Fruit fly (Drosophila melanogaster) whole organism, embryonic: ENCODE measurements around the gene Hap40.

ENCODE experiments used
- Aef1 ChIP-seq: fragments of 200-800 bp; sonication (Bioruptor generic); IDR thresholded peaks from 3 replicates; pipeline ENCODE4 v1.3.6; 2022; ENCODE audit warnings: missing biosample characterization, missing genetic modification characterization
- Atf6 ChIP-seq: fragments of 200-800 bp; sonication (Bioruptor generic); IDR thresholded peaks from 2 replicates; pipeline ENCODE4 v1.3.6; 2022; ENCODE audit warnings: missing biosample characterization, missing genetic modification characterization
- B-H1 ChIP-seq: fragments of 200-800 bp; sonication (Bioruptor generic); IDR thresholded peaks from 3 replicates; pipeline ENCODE4 v1.3.6; 2022; ENCODE audit warnings: missing biosample characterization, missing genetic modification characterization
- B-H2 ChIP-seq: fragments of 200-800 bp; sonication (Bioruptor generic); optimal IDR thresholded peaks from 2 replicates; lab custom pipeline; 2018; ENCODE audit warnings: missing biosample characterization, mild to moderate bottlenecking, missing genetic modification characterization
- CG10147 ChIP-seq: fragments of 200-800 bp; sonication (Bioruptor generic); optimal IDR thresholded peaks from 2 replicates; lab custom pipeline; 2019; ENCODE audit warnings: missing biosample characterization, mild to moderate bottlenecking, missing genetic modification characterization, moderate library complexity
- CG10654 ChIP-seq: fragments of 200-800 bp; sonication (Bioruptor generic); optimal IDR thresholded peaks from 2 replicates; lab custom pipeline; 2016; ENCODE audit warnings: missing biosample characterization, missing genetic modification characterization
- CG12219 ChIP-seq: fragments of 200-800 bp; sonication (Bioruptor generic); optimal IDR thresholded peaks from 3 replicates; lab custom pipeline; 2018; ENCODE audit warnings: missing biosample characterization, mild to moderate bottlenecking, missing genetic modification characterization
- CG1233 ChIP-seq: fragments of 200-800 bp; sonication (Bioruptor generic); optimal IDR thresholded peaks from 4 replicates; lab custom pipeline; 2018; ENCODE audit warnings: missing biosample characterization, mild to moderate bottlenecking, missing genetic modification characterization
- CG12942 ChIP-seq: fragments of 200-800 bp; sonication (Bioruptor generic); optimal IDR thresholded peaks from 3 replicates; lab custom pipeline; 2016; ENCODE audit warnings: missing biosample characterization, missing genetic modification characterization
- CG13296 ChIP-seq: fragments of 200-800 bp; sonication (Bioruptor generic); optimal IDR thresholded peaks from 3 replicates; lab custom pipeline; 2018; ENCODE audit warnings: missing biosample characterization, mild to moderate bottlenecking, missing genetic modification characterization
- CG14710 ChIP-seq: fragments of 200-800 bp; sonication (Bioruptor generic); optimal IDR thresholded peaks from 3 replicates; lab custom pipeline; 2019; ENCODE audit warnings: missing biosample characterization, mild to moderate bottlenecking, missing genetic modification characterization, moderate library complexity
- CG1529 ChIP-seq: fragments of 200-800 bp; sonication (Bioruptor generic); optimal IDR thresholded peaks from 3 replicates; lab custom pipeline; 2018; ENCODE audit warnings: missing biosample characterization, missing genetic modification characterization
- CG1603 ChIP-seq: fragments of 200-800 bp; sonication (Bioruptor generic); optimal IDR thresholded peaks from 2 replicates; lab custom pipeline; 2019; ENCODE audit warnings: missing biosample characterization, mild to moderate bottlenecking, missing genetic modification characterization, moderate library complexity
- CG16779 ChIP-seq: fragments of 200-800 bp; sonication (Bioruptor generic); IDR thresholded peaks from 2 replicates; pipeline ENCODE4 v1.3.6; 2022; ENCODE audit warnings: missing biosample characterization, missing genetic modification characterization
- CG17385 ChIP-seq: fragments of 200-800 bp; sonication (Bioruptor generic); optimal IDR thresholded peaks from 3 replicates; lab custom pipeline; 2018; ENCODE audit warnings: missing biosample characterization, mild to moderate bottlenecking, missing genetic modification characterization
- CG17612 ChIP-seq: fragments of 200-800 bp; sonication (Bioruptor generic); IDR thresholded peaks from 2 replicates; pipeline ENCODE4 v1.3.6; 2022; ENCODE audit warnings: missing biosample characterization, missing genetic modification characterization
- CG30020 ChIP-seq: fragments of 200-800 bp; optimal IDR thresholded peaks from 2 replicates; lab custom pipeline; 2019; ENCODE audit warnings: missing biosample characterization, mild to moderate bottlenecking, missing genetic modification characterization, moderate library complexity
- CG3065 ChIP-seq: fragments of 200-800 bp; sonication (Bioruptor generic); optimal IDR thresholded peaks from 2 replicates; lab custom pipeline; 2016; ENCODE audit warnings: missing biosample characterization, missing genetic modification characterization
- CG31365 ChIP-seq: fragments of 200-800 bp; sonication (Bioruptor generic); optimal IDR thresholded peaks from 2 replicates; lab custom pipeline; 2018; ENCODE audit warnings: missing biosample characterization, mild to moderate bottlenecking, missing genetic modification characterization
- CG34224 ChIP-seq: fragments of 200-800 bp; sonication (Bioruptor generic); IDR thresholded peaks from 3 replicates; pipeline ENCODE4 v1.3.6; 2022; ENCODE audit warnings: missing biosample characterization, missing genetic modification characterization; ENCODE audit not compliant: partially characterized antibody
- CG5245 ChIP-seq: fragments of 200-800 bp; sonication (Bioruptor generic); optimal IDR thresholded peaks from 3 replicates; lab custom pipeline; 2016; ENCODE audit warnings: missing biosample characterization, missing genetic modification characterization
- CG7839 ChIP-seq: fragments of 200-800 bp; sonication (Bioruptor generic); optimal IDR thresholded peaks from 3 replicates; lab custom pipeline; 2018; ENCODE audit warnings: missing biosample characterization, mild to moderate bottlenecking, missing genetic modification characterization, moderate library complexity
- CG9215 ChIP-seq: fragments of 200-800 bp; sonication (Bioruptor generic); IDR thresholded peaks from 2 replicates; pipeline ENCODE4 v1.3.6; 2022; ENCODE audit warnings: missing biosample characterization, missing genetic modification characterization
- D19A ChIP-seq: fragments of 200-800 bp; optimal IDR thresholded peaks from 3 replicates; lab custom pipeline; 2019; ENCODE audit warnings: missing biosample characterization, mild to moderate bottlenecking, missing genetic modification characterization, moderate library complexity
- Dref ChIP-seq: fragments of 200-800 bp; sonication (Bioruptor generic); IDR thresholded peaks from 2 replicates; pipeline ENCODE4 v1.3.6; 2022; ENCODE audit warnings: missing biosample characterization, missing genetic modification characterization
- Drgx ChIP-seq: fragments of 200-800 bp; sonication (Bioruptor generic); IDR thresholded peaks from 2 replicates; pipeline ENCODE4 v1.3.6; 2022; ENCODE audit warnings: missing biosample characterization, missing genetic modification characterization
- Ets65A ChIP-seq: fragments of 200-800 bp; sonication (Bioruptor generic); peaks from one replicate; lab custom pipeline; 2016; ENCODE audit warnings: missing biosample characterization, missing genetic modification characterization
- HHEX ChIP-seq: fragments of 200-800 bp; sonication (Bioruptor generic); optimal IDR thresholded peaks from 3 replicates; lab custom pipeline; 2017; ENCODE audit warnings: missing biosample characterization, mild to moderate bottlenecking, missing genetic modification characterization, missing genetic modification reagents
- HLH4C ChIP-seq: fragments of 200-800 bp; sonication (Bioruptor generic); IDR thresholded peaks from 3 replicates; pipeline ENCODE4 v1.3.6; 2022; ENCODE audit warnings: missing biosample characterization, missing genetic modification characterization; ENCODE audit not compliant: partially characterized antibody
- Hmr ChIP-seq: fragments of 200-800 bp; sonication (Bioruptor generic); optimal IDR thresholded peaks from 3 replicates; lab custom pipeline; 2017; ENCODE audit warnings: mild to moderate bottlenecking, missing biosample characterization, missing genetic modification reagents, missing genetic modification characterization
- MBD-R2 ChIP-seq: fragments of 200-800 bp; sonication (Bioruptor generic); IDR thresholded peaks from 2 replicates; pipeline ENCODE4 v1.3.6; 2022; ENCODE audit warnings: missing biosample characterization, missing genetic modification characterization
- Mad ChIP-seq: fragments of 200-800 bp; sonication (Bioruptor generic); optimal IDR thresholded peaks from 2 replicates; lab custom pipeline; 2016; ENCODE audit warnings: missing biosample characterization, missing genetic modification characterization
- Meics ChIP-seq: fragments of 200-800 bp; sonication (Bioruptor generic); optimal IDR thresholded peaks from 2 replicates; lab custom pipeline; 2017; ENCODE audit warnings: missing biosample characterization, mild to moderate bottlenecking, missing genetic modification characterization
- Mrtf ChIP-seq: fragments of 200-800 bp; sonication (Bioruptor generic); IDR thresholded peaks from 3 replicates; pipeline ENCODE4 v1.3.6; 2022; ENCODE audit warnings: missing biosample characterization, missing genetic modification characterization
- Oli ChIP-seq: fragments of 200-800 bp; sonication (Bioruptor generic); optimal IDR thresholded peaks from 2 replicates; lab custom pipeline; 2018; ENCODE audit warnings: missing biosample characterization, mild to moderate bottlenecking, missing genetic modification characterization, moderate library complexity
- Trl ChIP-seq, 3 experiments: fragments of >200 bp in 2 of 3; fragments of 200-800 bp in 1 of 3; sonication (Bioruptor generic) in 1 of 3; optimal IDR thresholded peaks; 2 replicates in 1 of 3; 3 replicates in 2 of 3; lab custom pipeline; 2016 to 2017; ENCODE audit warnings: missing biosample characterization in 1 of 3, missing genetic modification characterization in 1 of 3
- br ChIP-seq: fragments of >200 bp; optimal IDR thresholded peaks from 2 replicates; lab custom pipeline; 2017
- cas ChIP-seq: fragments of 200-800 bp; sonication (Bioruptor generic); IDR thresholded peaks from 2 replicates; pipeline ENCODE4 v1.3.6; 2022; ENCODE audit warnings: missing biosample characterization, missing genetic modification characterization
- chm ChIP-seq: fragments of 200-800 bp; sonication (Bioruptor generic); IDR thresholded peaks from 2 replicates; pipeline ENCODE4 v1.3.6; 2022; ENCODE audit warnings: missing biosample characterization, missing genetic modification characterization
- disco-r ChIP-seq: fragments of 200-800 bp; sonication (Bioruptor generic); optimal IDR thresholded peaks from 2 replicates; lab custom pipeline; 2016; ENCODE audit warnings: missing biosample characterization, missing genetic modification characterization
- ftz-f1 ChIP-seq: fragments of 200-800 bp; sonication (Bioruptor generic); optimal IDR thresholded peaks from 2 replicates; lab custom pipeline; 2016; ENCODE audit warnings: missing biosample characterization, missing genetic modification characterization
- gt ChIP-seq: fragments of 200-800 bp; sonication (Bioruptor generic); IDR thresholded peaks from 2 replicates; pipeline ENCODE4 v1.3.6; 2022; ENCODE audit warnings: missing biosample characterization, missing genetic modification characterization
- ken ChIP-seq: fragments of 200-800 bp; sonication (Bioruptor generic); IDR thresholded peaks from 3 replicates; pipeline ENCODE4 v1.3.6; 2022; ENCODE audit warnings: missing biosample characterization, missing genetic modification characterization
- nerfin-2 ChIP-seq: fragments of 200-800 bp; sonication (Bioruptor generic); IDR thresholded peaks from 2 replicates; pipeline ENCODE4 v1.3.6; 2022; ENCODE audit warnings: missing biosample characterization, missing genetic modification characterization; ENCODE audit not compliant: partially characterized antibody
- onecut ChIP-seq: fragments of 200-800 bp; sonication (Bioruptor generic); IDR thresholded peaks from 2 replicates; pipeline ENCODE4 v1.3.6; 2022; ENCODE audit warnings: missing biosample characterization, missing genetic modification characterization
- phol ChIP-seq: fragments of 200-800 bp; sonication (Bioruptor generic); optimal IDR thresholded peaks from 3 replicates; lab custom pipeline; 2018; ENCODE audit warnings: missing biosample characterization, mild to moderate bottlenecking, missing genetic modification characterization, moderate library complexity
- prd ChIP-seq, 3 experiments: fragments of >200 bp in 2 of 3; fragments of 200-800 bp in 1 of 3; sonication (Bioruptor generic) in 1 of 3; optimal IDR thresholded peaks in 2 of 3; IDR thresholded peaks in 1 of 3; 2 replicates in 2 of 3; 3 replicates in 1 of 3; pipeline versions ENCODE4 v1.3.6 to Lab custom; 2017 to 2022; ENCODE audit warnings: missing biosample characterization in 1 of 3, missing genetic modification characterization in 1 of 3
- seq ChIP-seq: fragments of 200-800 bp; sonication (Bioruptor generic); IDR thresholded peaks from 2 replicates; pipeline ENCODE4 v1.3.6; 2022; ENCODE audit warnings: missing biosample characterization, missing genetic modification characterization
- sisA ChIP-seq: fragments of 200-800 bp; sonication (Bioruptor generic); IDR thresholded peaks from 2 replicates; pipeline ENCODE4 v1.3.6; 2022; ENCODE audit warnings: missing biosample characterization, missing genetic modification characterization
- ttk ChIP-seq: fragments of 200-800 bp; sonication (Bioruptor generic); IDR thresholded peaks from 2 replicates; pipeline ENCODE4 v2.1.2; 2022; ENCODE audit warnings: missing biosample characterization, missing genetic modification characterization

Hap40 gene

dm6 chrX:15740288-15740726 is 36.4 kb downstream of the Hap40 start (continued):
- peak; percentile 52 for TF ChIP-seq Mad
- TF ChIP-seq Atf6 (GFP tag; lab: Robert Waterston, UW), result peak; percentile 89
- peak; percentile 70 for TF ChIP-seq CG10147
- peak; percentile 75 for TF ChIP-seq Oli (tag; lab: Kevin White, UChicago)
- TF ChIP-seq sisA (GFP tag; lab: Robert Waterston, UW), result peak; percentile 72
- TF ChIP-seq CG10654 (GFP tag; lab: Kevin White, UChicago), result peak; percentile 31
- peak; percentile 78; the same call in 1 of the 2 replicates for TF ChIP-seq CG16779 (GFP tag; lab: Robert Waterston, UW)
- TF ChIP-seq CG31365 (tag; lab: Kevin White, UChicago), result peak; percentile 52
- peak; percentile 46 for TF ChIP-seq Drgx (GFP tag; lab: Robert Waterston, UW)
- peak; percentile 76 for TF ChIP-seq B-H2 (GFP tag; lab: Kevin White, UChicago)
- no peak for TF ChIP-seq CG30020 (tag; lab: Kevin White, UChicago)
- TF ChIP-seq CG9215 (GFP tag; lab: Robert Waterston, UW), result peak; percentile 71
- TF ChIP-seq Meics (GFP tag; lab: Kevin White, UChicago), result peak; percentile 85
- TF ChIP-seq br, result no peak
- TF ChIP-seq Ets65A, result peak; percentile 60
- peak; percentile 55 for TF ChIP-seq ttk (GFP tag; lab: Robert Waterston, UW)
- TF ChIP-seq CG1233, result peak; percentile 46
- TF ChIP-seq CG12219 (GFP tag; lab: Kevin White, UChicago), result peak; percentile 67
- TF ChIP-seq CG34224 (GFP tag; lab: Robert Waterston, UW), result no peak
- TF ChIP-seq HHEX (GFP tag; lab: Kevin White, UChicago), result peak; percentile 80
- TF ChIP-seq CG13296 (GFP tag; lab: Kevin White, UChicago), result peak; percentile 83
- peak; percentile 73 for TF ChIP-seq cas (GFP tag; lab: Robert Waterston, UW)
- no peak for TF ChIP-seq gt (GFP tag; lab: Robert Waterston, UW)
- TF ChIP-seq ken (GFP tag; lab: Robert Waterston, UW), result peak; percentile 46; the same call in 1 of the 3 replicates
- TF ChIP-seq disco-r (GFP tag; lab: Kevin White, UChicago), result no peak
- no peak for TF ChIP-seq Trl (optimal IDR thresholded peaks at IDR 0.05; lab: Kevin White, UChicago)
- TF ChIP-seq Trl (GFP tag; optimal IDR thresholded peaks at IDR 0.05; lab: Kevin White, UChicago), result peak; percentile 46
- peak; percentile 65 for TF ChIP-seq seq (GFP tag; lab: Robert Waterston, UW)
- no peak for TF ChIP-seq Dref (GFP tag; lab: Robert Waterston, UW)
- TF ChIP-seq Aef1, result peak; percentile 73
- no peak for TF ChIP-seq CG3065
- TF ChIP-seq CG17385 (GFP tag; lab: Kevin White, UChicago), result peak; percentile 68
- peak; percentile 52 for TF ChIP-seq phol (tag; lab: Kevin White, UChicago)
- peak; percentile 55; the same call in 1 of the 2 replicates for TF ChIP-seq onecut (GFP tag; lab: Robert Waterston, UW)
- peak; percentile 56 for TF ChIP-seq CG1603 (tag; lab: Kevin White, UChicago)
- TF ChIP-seq chm (GFP tag; lab: Robert Waterston, UW), result peak; percentile 62; the same call in 1 of the 2 replicates
- TF ChIP-seq Hmr (GFP tag; lab: Kevin White, UChicago), result peak; percentile 89
- peak; percentile 18 for TF ChIP-seq CG5245 (GFP tag; lab: Kevin White, UChicago)
- TF ChIP-seq HLH4C, result no peak
- TF ChIP-seq CG17612, result peak; percentile 55; the same call in 1 of the 2 replicates
- peak; percentile 30 for TF ChIP-seq CG1529
- TF ChIP-seq Mrtf (GFP tag; lab: Robert Waterston, UW), result peak; percentile 61; the same call in 1 of the 3 replicates
- peak; percentile 69 for TF ChIP-seq B-H1 (GFP tag; lab: Robert Waterston, UW)
- TF ChIP-seq CG12942 (GFP tag; lab: Kevin White, UChicago), result peak; percentile 30
- peak; percentile 60; the same call in 1 of the 2 replicates for TF ChIP-seq MBD-R2
- TF ChIP-seq CG7839 (tag; lab: Kevin White, UChicago), result peak; percentile 77
- TF ChIP-seq ftz-f1 (GFP tag; lab: Kevin White, UChicago), result no peak
- peak; percentile 3 for TF ChIP-seq CG14710
- TF ChIP-seq D19A (tag; lab: Kevin White, UChicago), result peak; percentile 37
- TF ChIP-seq prd (optimal IDR thresholded peaks at IDR 0.05; lab: Kevin White, UChicago), result no peak
- TF ChIP-seq prd (GFP tag; IDR thresholded peaks at IDR 0.05; lab: Robert Waterston, UW), result peak; percentile 78
- TF ChIP-seq nerfin-2 (GFP tag; lab: Robert Waterston, UW), result no peak
